Fruit fly (Drosophila melanogaster) whole organism, adult: ENCODE results near the gene Ras85D.

Experiments
- CG11617 ChIP-seq: fragments of 200-800 bp; sonication (Bioruptor generic); optimal IDR thresholded peaks from 2 replicates; lab custom pipeline; 2017; ENCODE audit warnings: mild to moderate bottlenecking, missing biosample characterization, missing genetic modification reagents, missing genetic modification characterization
- CG12768 ChIP-seq: fragments of 200-800 bp; sonication (Bioruptor generic); optimal IDR thresholded peaks from 2 replicates; lab custom pipeline; 2017; ENCODE audit warnings: missing biosample characterization, missing genetic modification characterization, mild to moderate bottlenecking, moderate library complexity, missing genetic modification reagents
- CG14711 ChIP-seq: fragments of 200-800 bp; sonication (Bioruptor generic); optimal IDR thresholded peaks from 2 replicates; lab custom pipeline; 2018; ENCODE audit warnings: missing biosample characterization, mild to moderate bottlenecking, missing genetic modification characterization, moderate library complexity
- CG1620 ChIP-seq: fragments of 200-800 bp; sonication (Bioruptor generic); optimal IDR thresholded peaks from 2 replicates; lab custom pipeline; 2016; ENCODE audit warnings: missing biosample characterization, missing genetic modification characterization
- CG33017 ChIP-seq: fragments of 200-800 bp; sonication (Bioruptor generic); optimal IDR thresholded peaks from 2 replicates; lab custom pipeline; 2018; ENCODE audit warnings: missing biosample characterization, mild to moderate bottlenecking, missing genetic modification characterization, moderate library complexity
- CG5204 ChIP-seq: fragments of 200-800 bp; sonication (Bioruptor generic); optimal IDR thresholded peaks from 2 replicates; lab custom pipeline; 2016; ENCODE audit warnings: missing biosample characterization, missing genetic modification characterization
- CG7045 ChIP-seq: fragments of 200-800 bp; sonication (Bioruptor generic); optimal IDR thresholded peaks from 2 replicates; lab custom pipeline; 2017; ENCODE audit warnings: missing biosample characterization, mild to moderate bottlenecking, missing genetic modification characterization
- CG7101 ChIP-seq: fragments of 200-800 bp; sonication (Bioruptor generic); optimal IDR thresholded peaks from 2 replicates; lab custom pipeline; 2018; ENCODE audit warnings: missing biosample characterization, mild to moderate bottlenecking, missing genetic modification characterization, moderate library complexity
- Clk ChIP-seq: fragments of 200-800 bp; sonication (Bioruptor generic); optimal IDR thresholded peaks from 2 replicates; lab custom pipeline; 2017; ENCODE audit warnings: missing biosample characterization, missing genetic modification characterization
- Crg-1 ChIP-seq: fragments of 200-800 bp; sonication (Bioruptor generic); optimal IDR thresholded peaks from 2 replicates; lab custom pipeline; 2016; ENCODE audit warnings: missing biosample characterization, missing genetic modification characterization
- Hr96 ChIP-seq: fragments of 200-800 bp; sonication (Bioruptor generic); optimal IDR thresholded peaks from 2 replicates; lab custom pipeline; 2016; ENCODE audit warnings: missing biosample characterization, missing genetic modification characterization
- Mnt ChIP-seq: fragments of 200-800 bp; sonication (Bioruptor generic); optimal IDR thresholded peaks from 2 replicates; lab custom pipeline; 2016; ENCODE audit warnings: missing biosample characterization, mild to moderate bottlenecking, missing genetic modification characterization
- bab1 ChIP-seq: fragments of 200-800 bp; sonication (Bioruptor generic); optimal IDR thresholded peaks from 3 replicates; lab custom pipeline; 2019; ENCODE audit warnings: missing biosample characterization, mild to moderate bottlenecking, missing genetic modification characterization, moderate library complexity
- cic ChIP-seq: fragments of 200-800 bp; sonication (Bioruptor generic); optimal IDR thresholded peaks from 2 replicates; lab custom pipeline; 2017; ENCODE audit warnings: missing biosample characterization, mild to moderate bottlenecking, missing genetic modification characterization, moderate library complexity
- cnc ChIP-seq, 2 experiments: fragments of >200 bp; optimal IDR thresholded peaks; 2 replicates each; lab custom pipeline; 2017
- kay ChIP-seq: fragments of 200-800 bp; sonication (Bioruptor generic); peaks from one replicate; lab custom pipeline; 2016; ENCODE audit warnings: missing biosample characterization, missing genetic modification characterization, borderline replicate concordance
- ovo ChIP-seq: fragments of 200-800 bp; sonication (Bioruptor generic); optimal IDR thresholded peaks from 2 replicates; lab custom pipeline; 2016; ENCODE audit warnings: missing biosample characterization, missing genetic modification characterization
- pad ChIP-seq: fragments of 200-800 bp; sonication (Bioruptor generic); optimal IDR thresholded peaks from 3 replicates; lab custom pipeline; 2017; ENCODE audit warnings: missing biosample characterization, missing genetic modification characterization, mild to moderate bottlenecking, moderate library complexity, missing genetic modification reagents
- tj ChIP-seq: fragments of 200-800 bp; sonication (Bioruptor generic); optimal IDR thresholded peaks from 3 replicates; lab custom pipeline; 2017; ENCODE audit warnings: missing biosample characterization, mild to moderate bottlenecking, missing genetic modification characterization, moderate library complexity
- toe ChIP-seq: fragments of 200-800 bp; sonication (Bioruptor generic); optimal IDR thresholded peaks from 2 replicates; lab custom pipeline; 2016; ENCODE audit warnings: missing biosample characterization, missing genetic modification characterization

The Ras85D gene

dm6 chr3R:9534125-9534496, 21.2 kb upstream of the Ras85D start:
- TF ChIP-seq tj (no peak), CG7101 (tag; lab: Kevin White, UChicago) (peak; percentile 70), CG14711 (tag; lab: Kevin White, UChicago) (peak; percentile 68), CG33017 (peak; percentile 46), bab1 (GFP tag; lab: Kevin White, UChicago) (peak; percentile 12), CG11617 (GFP tag; lab: Kevin White, UChicago) (peak; percentile 43), CG1620 (GFP tag; lab: Kevin White, UChicago) (peak; percentile 26), CG7045 (peak; percentile 29), CG12768 (GFP tag; lab: Kevin White, UChicago) (no peak), ovo (GFP tag; lab: Kevin White, UChicago) (no peak)

dm6 chr3R:9533181-9534124, 20.6 kb upstream of the Ras85D start:
- peak; percentile 96 for TF ChIP-seq CG5204 (GFP tag; lab: Kevin White, UChicago)
- TF ChIP-seq CG7045, result peak; percentile 96
- TF ChIP-seq Crg-1 (GFP tag; lab: Kevin White, UChicago), result peak; percentile 87
- peak; percentile 19 to 66 for TF ChIP-seq cnc (optimal IDR thresholded peaks at IDR 0.05; lab: Kevin White, UChicago)
- TF ChIP-seq tj, result peak; percentile 89
- TF ChIP-seq ovo (GFP tag; lab: Kevin White, UChicago), result peak; percentile 57
- peak; percentile 99 for TF ChIP-seq CG11617 (GFP tag; lab: Kevin White, UChicago)
- peak; percentile 92 for TF ChIP-seq CG1620 (GFP tag; lab: Kevin White, UChicago)
- peak; percentile 72 for TF ChIP-seq cic (GFP tag; lab: Kevin White, UChicago)
- TF ChIP-seq CG14711 (tag; lab: Kevin White, UChicago), result peak; percentile 81
- peak; percentile 93 for TF ChIP-seq CG7101 (tag; lab: Kevin White, UChicago)
- TF ChIP-seq Clk (GFP tag; lab: Kevin White, UChicago), result peak; percentile 93
- peak; percentile 95 for TF ChIP-seq CG12768 (GFP tag; lab: Kevin White, UChicago)
- TF ChIP-seq bab1 (GFP tag; lab: Kevin White, UChicago), result peak; percentile 84
- peak; percentile 98 for TF ChIP-seq kay (GFP tag; lab: Kevin White, UChicago)
- peak; percentile 88 for TF ChIP-seq Hr96 (GFP tag; lab: Kevin White, UChicago)
- peak; percentile 94 for TF ChIP-seq toe (GFP tag; lab: Kevin White, UChicago)
- TF ChIP-seq pad (GFP tag; lab: Kevin White, UChicago), result peak; percentile 90
- TF ChIP-seq CG33017, result peak; percentile 88
- TF ChIP-seq Mnt, result peak; percentile 82

dm6 chr3R:9532437-9533180, 19.7 kb upstream of the Ras85D start, which contains the start of gene by:
Gene by, minus strand, starts transcription at chr3R:9533011.
- TF ChIP-seq pad (GFP tag; lab: Kevin White, UChicago) (no peak), ovo (GFP tag; lab: Kevin White, UChicago) (peak; percentile 64), Clk (GFP tag; lab: Kevin White, UChicago) (no peak), tj (no peak), cnc (optimal IDR thresholded peaks at IDR 0.05; lab: Kevin White, UChicago) (no peak), Mnt (no peak), Crg-1 (GFP tag; lab: Kevin White, UChicago) (no peak), CG12768 (GFP tag; lab: Kevin White, UChicago) (peak; percentile 39), CG7045 (no peak), kay (GFP tag; lab: Kevin White, UChicago) (peak; percentile 56), CG7101 (tag; lab: Kevin White, UChicago) (no peak), cic (GFP tag; lab: Kevin White, UChicago) (peak; percentile 85), CG1620 (GFP tag; lab: Kevin White, UChicago) (no peak), Hr96 (GFP tag; lab: Kevin White, UChicago) (no peak), toe (GFP tag; lab: Kevin White, UChicago) (no peak), bab1 (GFP tag; lab: Kevin White, UChicago) (no peak), CG11617 (GFP tag; lab: Kevin White, UChicago) (no peak), CG14711 (tag; lab: Kevin White, UChicago) (no peak), CG5204 (GFP tag; lab: Kevin White, UChicago) (no peak), CG33017 (no peak)

- TF ChIP-seq kay (GFP tag; lab: Kevin White, UChicago), result peak; percentile 19
- no peak for TF ChIP-seq CG14711 (tag; lab: Kevin White, UChicago)
- no peak for TF ChIP-seq CG7101 (tag; lab: Kevin White, UChicago)
- TF ChIP-seq ovo (GFP tag; lab: Kevin White, UChicago), result peak; percentile 68
- TF ChIP-seq Mnt, result no peak
- TF ChIP-seq tj, result no peak
- no peak for TF ChIP-seq Clk (GFP tag; lab: Kevin White, UChicago)
- no peak for TF ChIP-seq cnc (optimal IDR thresholded peaks at IDR 0.05; lab: Kevin White, UChicago)
- no peak for TF ChIP-seq CG5204 (GFP tag; lab: Kevin White, UChicago)
- TF ChIP-seq pad (GFP tag; lab: Kevin White, UChicago), result no peak
- no peak for TF ChIP-seq Hr96 (GFP tag; lab: Kevin White, UChicago)
- TF ChIP-seq cic (GFP tag; lab: Kevin White, UChicago), result no peak
- no peak for TF ChIP-seq CG33017
- no peak for TF ChIP-seq CG11617 (GFP tag; lab: Kevin White, UChicago)
- TF ChIP-seq bab1 (GFP tag; lab: Kevin White, UChicago), result no peak
- TF ChIP-seq CG12768 (GFP tag; lab: Kevin White, UChicago), result no peak
- TF ChIP-seq CG7045, result no peak
Measured at dm6 chr3R:9529913-9530312, 17.0 kb upstream of the Ras85D start.
